Fruit fly (Drosophila melanogaster): ENCODE measurements around the gene MED6.
A peak's percentile ranks its signal among the peaks of the same experiment; 100 is the strongest.

Gene MED6

dm6 chr3R:9740713-9741112 lies 28.1 kb downstream of the MED6 start, which contains the start of gene Pnn:
Gene Pnn (plus strand): TSS chr3R:9740899.
- TF ChIP-seq jing (GFP tag; optimal IDR thresholded peaks at IDR 0.05) (no peak), sqz (GFP tag; optimal IDR thresholded peaks at IDR 0.05) (peak; percentile 65), Scr (GFP tag; IDR thresholded peaks at IDR 0.05; ENCODE audit: partially characterized antibody) (peak; percentile 93), dmrt11E (tag; optimal IDR thresholded peaks at IDR 0.05) (no peak), Drgx (GFP tag; IDR thresholded peaks at IDR 0.05) (no peak), row (GFP tag; IDR thresholded peaks at IDR 0.05) (peak; percentile 84), CG2129 (GFP tag; IDR thresholded peaks at IDR 0.05; ENCODE audit: partially characterized antibody) (peak; percentile 81), bbx (GFP tag; IDR thresholded peaks at IDR 0.05; ENCODE audit: partially characterized antibody) (peak; percentile 88), CG12942 (GFP tag; optimal IDR thresholded peaks at IDR 0.05) (no peak), bcd (GFP tag; optimal IDR thresholded peaks at IDR 0.05) (no peak), CG2116 (GFP tag; optimal IDR thresholded peaks at IDR 0.05) (peak; percentile 44), Sry-β (GFP tag; optimal IDR thresholded peaks at IDR 0.05) (peak; percentile 48), CG12155 (GFP tag; optimal IDR thresholded peaks at IDR 0.05) (no peak), CG7987 (GFP tag; optimal IDR thresholded peaks at IDR 0.05) (no peak), CG12391 (tag; optimal IDR thresholded peaks at IDR 0.05) (peak; percentile 49), CG7839 (tag; optimal IDR thresholded peaks at IDR 0.05) (no peak), klu (GFP tag; IDR thresholded peaks at IDR 0.05) (no peak), CG2120 (GFP tag; optimal IDR thresholded peaks at IDR 0.05) (peak; percentile 16), CG17612 (GFP tag; IDR thresholded peaks at IDR 0.05) (no peak), sug (tag; optimal IDR thresholded peaks at IDR 0.05) (peak; percentile 10), CG6765 (GFP tag; optimal IDR thresholded peaks at IDR 0.05) (no peak), NFAT (GFP tag; IDR thresholded peaks at IDR 0.05) (peak; percentile 30; the same call in 1 of the 2 replicates), Ptx1 (GFP tag; IDR thresholded peaks at IDR 0.05) (no peak), CG6689 (GFP tag; IDR thresholded peaks at IDR 0.05) (no peak), CG30020 (tag; optimal IDR thresholded peaks at IDR 0.05) (peak; percentile 63), hb (GFP tag; IDR thresholded peaks at IDR 0.05; ENCODE audit: partially characterized antibody) (peak; percentile 86), ato (GFP tag; IDR thresholded peaks at IDR 0.05; ENCODE audit: partially characterized antibody) (peak; percentile 81; the same call in 1 of the 2 replicates), CG12659 (GFP tag; optimal IDR thresholded peaks at IDR 0.05) (peak; percentile 30), hbn (GFP tag; IDR thresholded peaks at IDR 0.05; ENCODE audit: partially characterized antibody) (peak; percentile 87), repo (GFP tag; optimal IDR thresholded peaks at IDR 0.05) (no peak), sens (GFP tag) (peak; percentile 35), al (GFP tag; IDR thresholded peaks at IDR 0.05) (0 out of 2 replicates have a peak, but pooled peaks have one; percentile 6), ara (GFP tag; IDR thresholded peaks at IDR 0.05) (no peak), CG16813 (GFP tag; IDR thresholded peaks at IDR 0.05; ENCODE audit: partially characterized antibody) (peak; percentile 92), Dref (GFP tag; IDR thresholded peaks at IDR 0.05) (peak; percentile 81), CG14860 (GFP tag; IDR thresholded peaks at IDR 0.05; ENCODE audit: partially characterized antibody) (peak; percentile 81), CG33213 (GFP tag; optimal IDR thresholded peaks at IDR 0.05) (no peak), CG9797 (GFP tag; optimal IDR thresholded peaks at IDR 0.05) (peak; percentile 17), sna (GFP tag; IDR thresholded peaks at IDR 0.05; ENCODE audit: partially characterized antibody) (peak; percentile 87), zen2 (GFP tag; IDR thresholded peaks at IDR 0.05; ENCODE audit: partially characterized antibody) (peak; percentile 85), CG7963 (GFP tag; IDR thresholded peaks at IDR 0.05; ENCODE audit: partially characterized antibody) (peak; percentile 87), CG32767 (GFP tag; IDR thresholded peaks at IDR 0.05) (0 out of 2 replicates have a peak, but pooled peaks have one; percentile 19), CG13894 (tag; optimal IDR thresholded peaks at IDR 0.05) (peak; percentile 77), CG34422 (GFP tag; IDR thresholded peaks at IDR 0.05) (no peak), CG9215 (GFP tag; IDR thresholded peaks at IDR 0.05) (no peak), CG4617 (GFP tag; optimal IDR thresholded peaks at IDR 0.05; ENCODE audit: borderline replicate concordance) (peak; percentile 77), pzg (GFP tag; optimal IDR thresholded peaks at IDR 0.05) (peak; percentile 53), CG7745 (tag; optimal IDR thresholded peaks at IDR 0.05) (peak; percentile 44), CG10267 (tag; optimal IDR thresholded peaks at IDR 0.05) (peak; percentile 40), Bteb2 (GFP tag; optimal IDR thresholded peaks at IDR 0.05) (no peak)
